Fruit fly (Drosophila melanogaster) whole organism, prepupa: ENCODE data around the gene CG13898.
A peak's percentile ranks its signal among the peaks of the same experiment; 100 is the strongest.

ENCODE experiments used
- Blimp-1 ChIP-seq: fragments of 200-800 bp; sonication (Bioruptor generic); optimal IDR thresholded peaks from 3 replicates; lab custom pipeline; 2017; ENCODE audit warnings: missing biosample characterization, missing genetic modification characterization, mild to moderate bottlenecking, moderate library complexity, missing genetic modification reagents
- CG10631 ChIP-seq: fragments of 200-800 bp; sonication (Bioruptor generic); optimal IDR thresholded peaks from 2 replicates; lab custom pipeline; 2016; ENCODE audit warnings: missing biosample characterization, missing genetic modification characterization
- CG10669 ChIP-seq: fragments of 200-800 bp; sonication (Bioruptor generic); optimal IDR thresholded peaks from 3 replicates; lab custom pipeline; 2018; ENCODE audit warnings: missing biosample characterization, mild to moderate bottlenecking, missing genetic modification characterization, moderate library complexity
- CG11294 ChIP-seq: fragments of 200-800 bp; sonication (Bioruptor generic); IDR thresholded peaks from 2 replicates; pipeline ENCODE4 v1.3.6; 2022; ENCODE audit warnings: missing biosample characterization, missing genetic modification characterization
- CG11762 ChIP-seq: fragments of 200-800 bp; sonication (Bioruptor generic); optimal IDR thresholded peaks from 3 replicates; lab custom pipeline; 2016; ENCODE audit warnings: missing biosample characterization, missing genetic modification characterization; ENCODE audit not compliant: insufficient read depth
- CG11902 ChIP-seq: fragments of 200-800 bp; sonication (Bioruptor generic); optimal IDR thresholded peaks from 3 replicates; lab custom pipeline; 2016; ENCODE audit warnings: missing biosample characterization, missing genetic modification characterization
- CG1621 ChIP-seq: fragments of 200-800 bp; sonication (Bioruptor generic); optimal IDR thresholded peaks from 3 replicates; lab custom pipeline; 2018; ENCODE audit warnings: missing biosample characterization, mild to moderate bottlenecking, missing genetic modification characterization
- CG16779 ChIP-seq: fragments of 200-800 bp; sonication (Bioruptor generic); optimal IDR thresholded peaks from 3 replicates; lab custom pipeline; 2017; ENCODE audit warnings: missing biosample characterization, mild to moderate bottlenecking, missing genetic modification characterization
- CG3032 ChIP-seq: fragments of 200-800 bp; optimal IDR thresholded peaks from 2 replicates; lab custom pipeline; 2019; ENCODE audit warnings: missing biosample characterization, mild to moderate bottlenecking, missing genetic modification characterization, moderate library complexity
- CG32006 ChIP-seq: fragments of 200-800 bp; sonication (Bioruptor generic); optimal IDR thresholded peaks from 3 replicates; lab custom pipeline; 2017; ENCODE audit warnings: missing biosample characterization, mild to moderate bottlenecking, missing genetic modification characterization
- CG34406 ChIP-seq: fragments of 200-800 bp; sonication (Bioruptor generic); optimal IDR thresholded peaks from 3 replicates; lab custom pipeline; 2016; ENCODE audit warnings: missing biosample characterization, missing genetic modification characterization
- CG3919 ChIP-seq: fragments of 200-800 bp; sonication (Bioruptor generic); optimal IDR thresholded peaks from 3 replicates; lab custom pipeline; 2016; ENCODE audit warnings: missing biosample characterization, missing genetic modification characterization
- CG4318 ChIP-seq: fragments of 200-800 bp; sonication (Bioruptor generic); optimal IDR thresholded peaks from 3 replicates; lab custom pipeline; 2017; ENCODE audit warnings: missing biosample characterization, mild to moderate bottlenecking, missing genetic modification characterization
- CG6276 ChIP-seq: fragments of 200-800 bp; sonication (Bioruptor generic); optimal IDR thresholded peaks from 2 replicates; lab custom pipeline; 2017; ENCODE audit warnings: missing biosample characterization, mild to moderate bottlenecking, missing genetic modification characterization
- CG6792 ChIP-seq: fragments of 200-800 bp; sonication (Bioruptor generic); optimal IDR thresholded peaks from 3 replicates; lab custom pipeline; 2016; ENCODE audit warnings: missing biosample characterization, missing genetic modification characterization
- CG6808 ChIP-seq: fragments of 200-800 bp; sonication (Bioruptor generic); optimal IDR thresholded peaks from 3 replicates; lab custom pipeline; 2017; ENCODE audit warnings: missing biosample characterization, missing genetic modification characterization, mild to moderate bottlenecking, moderate library complexity, missing genetic modification reagents
- CG6854 ChIP-seq: fragments of 200-800 bp; sonication (Bioruptor generic); optimal IDR thresholded peaks from 2 replicates; lab custom pipeline; 2017; ENCODE audit warnings: missing biosample characterization, mild to moderate bottlenecking, missing genetic modification characterization
- CG7368 ChIP-seq: fragments of 200-800 bp; sonication (Bioruptor generic); optimal IDR thresholded peaks from 3 replicates; lab custom pipeline; 2016; ENCODE audit warnings: missing biosample characterization, missing genetic modification characterization
- CG8319 ChIP-seq: fragments of 200-800 bp; sonication (Bioruptor generic); optimal IDR thresholded peaks from 3 replicates; lab custom pipeline; 2016; ENCODE audit warnings: missing biosample characterization, missing genetic modification characterization
- CG8632 ChIP-seq: fragments of 200-800 bp; sonication (Bioruptor generic); optimal IDR thresholded peaks from 3 replicates; lab custom pipeline; 2016; ENCODE audit warnings: missing biosample characterization, missing genetic modification characterization
- CG9139 ChIP-seq: fragments of 200-800 bp; sonication (Bioruptor generic); optimal IDR thresholded peaks from 3 replicates; lab custom pipeline; 2017; ENCODE audit warnings: missing biosample characterization, mild to moderate bottlenecking, missing genetic modification characterization
- Eip75B ChIP-seq: fragments of 200-800 bp; sonication (Bioruptor generic); optimal IDR thresholded peaks from 3 replicates; lab custom pipeline; 2016; ENCODE audit warnings: missing biosample characterization, missing genetic modification characterization
- Eip78C ChIP-seq: fragments of 200-800 bp; sonication (Bioruptor generic); peaks from one replicate; lab custom pipeline; 2016; ENCODE audit warnings: missing biosample characterization, missing genetic modification characterization
- Eip93F ChIP-seq: fragments of 200-800 bp; sonication (Bioruptor generic); optimal IDR thresholded peaks from 2 replicates; lab custom pipeline; 2016; ENCODE audit warnings: missing biosample characterization, mild to moderate bottlenecking, missing genetic modification characterization
- Ets96B ChIP-seq: fragments of 200-800 bp; optimal IDR thresholded peaks from 2 replicates; lab custom pipeline; 2019; ENCODE audit warnings: missing biosample characterization, mild to moderate bottlenecking, missing genetic modification characterization, moderate library complexity
- Gug ChIP-seq: fragments of 200-800 bp; sonication (Bioruptor generic); IDR thresholded peaks from 2 replicates; pipeline ENCODE4 v1.3.6; 2022; ENCODE audit warnings: missing biosample characterization, missing genetic modification characterization
- Hr38 ChIP-seq: sonication (Bioruptor generic); optimal IDR thresholded peaks from 2 replicates; lab custom pipeline; 2016; ENCODE audit warnings: missing biosample characterization, missing genetic modification characterization
- Hr39 ChIP-seq: fragments of 200-800 bp; sonication (Bioruptor generic); optimal IDR thresholded peaks from 2 replicates; lab custom pipeline; 2016; ENCODE audit warnings: missing biosample characterization, missing genetic modification characterization
- Lpt ChIP-seq: fragments of 200-800 bp; sonication (Bioruptor generic); optimal IDR thresholded peaks from 3 replicates; lab custom pipeline; 2016; ENCODE audit warnings: missing biosample characterization, missing genetic modification characterization
- Met ChIP-seq: fragments of 200-800 bp; sonication (Bioruptor generic); optimal IDR thresholded peaks from 3 replicates; lab custom pipeline; 2016; ENCODE audit warnings: missing biosample characterization, missing genetic modification characterization
- Smox ChIP-seq: fragments of 200-800 bp; sonication (Bioruptor generic); optimal IDR thresholded peaks from 3 replicates; lab custom pipeline; 2016; ENCODE audit warnings: missing biosample characterization, missing genetic modification characterization
- Sox102F ChIP-seq: fragments of 200-800 bp; sonication (Bioruptor generic); optimal IDR thresholded peaks from 2 replicates; lab custom pipeline; 2016; ENCODE audit warnings: missing biosample characterization, mild to moderate bottlenecking, missing genetic modification characterization
- Sox14 ChIP-seq: fragments of 200-800 bp; sonication (Bioruptor generic); optimal IDR thresholded peaks from 3 replicates; lab custom pipeline; 2016; ENCODE audit warnings: missing biosample characterization, missing genetic modification characterization
- achi ChIP-seq: fragments of 200-800 bp; sonication (Bioruptor generic); optimal IDR thresholded peaks from 3 replicates; lab custom pipeline; 2016; ENCODE audit warnings: missing biosample characterization, missing genetic modification characterization
- cyc ChIP-seq: fragments of 200-800 bp; sonication (Bioruptor generic); optimal IDR thresholded peaks from 3 replicates; lab custom pipeline; 2016; ENCODE audit warnings: missing biosample characterization, missing genetic modification characterization
- dac ChIP-seq: fragments of 200-800 bp; sonication (Bioruptor generic); optimal IDR thresholded peaks from 2 replicates; lab custom pipeline; 2017; ENCODE audit warnings: missing biosample characterization, mild to moderate bottlenecking, missing genetic modification characterization
- dsx ChIP-seq: fragments of 200-800 bp; optimal IDR thresholded peaks from 3 replicates; lab custom pipeline; 2019; ENCODE audit warnings: missing biosample characterization, mild to moderate bottlenecking, missing genetic modification characterization, moderate library complexity; ENCODE audit not compliant: poor library complexity, severe bottlenecking
- eg ChIP-seq: fragments of 200-800 bp; sonication (Bioruptor generic); IDR thresholded peaks from 3 replicates; pipeline ENCODE4 v1.3.6; 2022; ENCODE audit warnings: missing biosample characterization, missing genetic modification characterization
- esn ChIP-seq: fragments of 200-800 bp; sonication (Bioruptor generic); optimal IDR thresholded peaks from 2 replicates; lab custom pipeline; 2016; ENCODE audit warnings: missing biosample characterization, mild to moderate bottlenecking, missing genetic modification characterization, moderate library complexity
- fd59A ChIP-seq: fragments of 200-800 bp; sonication (Bioruptor generic); optimal IDR thresholded peaks from 2 replicates; lab custom pipeline; 2017; ENCODE audit warnings: missing biosample characterization, mild to moderate bottlenecking, missing genetic modification characterization, missing genetic modification reagents
- lz ChIP-seq: fragments of 200-800 bp; sonication (Bioruptor generic); optimal IDR thresholded peaks from 3 replicates; lab custom pipeline; 2016; ENCODE audit warnings: missing biosample characterization, missing genetic modification characterization
- net ChIP-seq: fragments of 200-800 bp; sonication (Bioruptor generic); optimal IDR thresholded peaks from 3 replicates; lab custom pipeline; 2016; ENCODE audit warnings: missing biosample characterization, missing genetic modification characterization
- pdm3 ChIP-seq: fragments of 200-800 bp; sonication (Bioruptor generic); optimal IDR thresholded peaks from 3 replicates; lab custom pipeline; 2016; ENCODE audit warnings: missing biosample characterization, missing genetic modification characterization
- salr ChIP-seq, 2 experiments: fragments of 200-800 bp; sonication (Bioruptor generic); optimal IDR thresholded peaks; 3 replicates each; lab custom pipeline; 2016 to 2018; ENCODE audit warnings: missing biosample characterization in 2 of 2, missing genetic modification characterization in 2 of 2, mild to moderate bottlenecking in 1 of 2
- spab ChIP-seq: fragments of 200-800 bp; sonication (Bioruptor generic); optimal IDR thresholded peaks from 2 replicates; lab custom pipeline; 2017; ENCODE audit warnings: missing biosample characterization, mild to moderate bottlenecking, missing genetic modification characterization, missing genetic modification reagents
- ss ChIP-seq, 2 experiments: fragments of 200-800 bp; sonication (Bioruptor generic); optimal IDR thresholded peaks; 2 replicates in 1 of 2; 3 replicates in 1 of 2; lab custom pipeline; 2017 to 2018; ENCODE audit warnings: mild to moderate bottlenecking in 2 of 2, missing biosample characterization in 2 of 2, missing genetic modification characterization in 2 of 2, moderate library complexity in 1 of 2
- topi ChIP-seq: fragments of 200-800 bp; sonication (Bioruptor generic); optimal IDR thresholded peaks from 3 replicates; lab custom pipeline; 2016; ENCODE audit warnings: missing biosample characterization, missing genetic modification characterization
- vri ChIP-seq: fragments of 200-800 bp; sonication (Bioruptor generic); optimal IDR thresholded peaks from 3 replicates; lab custom pipeline; 2016; ENCODE audit warnings: missing biosample characterization, mild to moderate bottlenecking, missing genetic modification characterization

CG13898 gene

DNA sequence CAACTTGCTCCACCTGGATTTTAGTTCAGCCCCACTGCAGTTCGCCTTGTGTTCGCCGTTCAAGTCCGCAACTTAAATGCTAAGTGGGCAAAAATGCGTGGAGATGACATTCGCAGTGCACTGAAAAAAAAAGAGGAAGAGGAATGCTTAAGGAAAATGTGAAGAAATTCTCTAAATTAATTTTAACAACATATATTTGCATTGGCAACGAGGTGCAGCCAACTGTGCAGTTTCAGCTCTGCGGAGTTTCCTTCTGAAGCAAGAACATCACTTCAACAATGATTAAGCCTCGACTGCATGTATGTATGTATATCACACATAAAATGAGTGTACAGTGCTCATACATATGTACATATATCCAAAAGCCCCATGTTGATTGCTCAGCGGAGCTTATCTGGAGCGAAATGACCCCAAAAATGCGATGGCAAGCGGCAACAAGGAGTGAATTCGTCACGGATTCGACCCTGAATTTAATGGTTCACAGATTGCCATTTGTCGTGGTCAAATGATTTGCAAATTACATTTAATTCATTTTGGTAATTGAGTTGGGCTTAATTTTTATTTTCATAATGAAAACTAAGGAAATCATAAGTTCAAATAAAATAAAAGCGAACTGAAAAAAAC lies 17.2 kb upstream of the CG13898 start (continued):
- TF ChIP-seq CG32006 (GFP tag; lab: Kevin White, UChicago): peak; percentile 13
- TF ChIP-seq Eip78C: peak; percentile 53
- peak; percentile 47 for TF ChIP-seq net (GFP tag; lab: Kevin White, UChicago)
- peak; percentile 3 for TF ChIP-seq CG3032 (tag; lab: Kevin White, UChicago)
- TF ChIP-seq, all 60 proteins: peak for 27

DNA sequence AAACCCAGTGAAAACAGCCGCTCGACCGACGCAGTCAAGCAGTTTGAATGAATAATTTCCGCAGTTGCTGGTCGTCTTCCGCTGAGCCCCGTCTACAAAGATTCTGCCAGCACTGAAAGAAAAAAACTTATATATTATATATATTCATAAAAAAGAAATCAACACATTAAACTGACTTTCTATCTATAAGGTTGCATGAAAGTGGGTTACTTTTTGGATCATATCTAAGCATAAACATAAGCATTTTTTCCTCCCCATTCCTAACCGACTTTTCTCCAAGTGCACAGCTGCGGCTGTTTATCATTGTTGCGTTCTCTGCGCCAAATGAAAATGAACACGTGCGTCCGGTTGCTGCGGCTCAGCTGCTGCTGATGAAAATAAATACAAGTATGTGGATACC lies 16.5 kb upstream of the CG13898 start:
- peak; percentile 61 for TF ChIP-seq dac
- TF ChIP-seq CG10669 (GFP tag; lab: Kevin White, UChicago): peak; percentile 77
- peak; percentile 82 for TF ChIP-seq Gug (GFP tag; lab: Robert Waterston, UW)
- TF ChIP-seq CG6792 (GFP tag; lab: Kevin White, UChicago): peak; percentile 85
- TF ChIP-seq CG6276 (GFP tag; lab: Kevin White, UChicago): peak; percentile 76
- TF ChIP-seq esn: peak; percentile 87
- TF ChIP-seq CG1621 (tag; lab: Kevin White, UChicago): peak; percentile 73
- peak; percentile 79 for TF ChIP-seq CG11294 (GFP tag; lab: Robert Waterston, UW)
- peak; percentile 73 for TF ChIP-seq Eip75B (GFP tag; lab: Kevin White, UChicago)
- TF ChIP-seq spab (GFP tag; lab: Kevin White, UChicago): peak; percentile 75
- peak; percentile 77 for TF ChIP-seq CG16779 (tag; lab: Kevin White, UChicago)
- peak; percentile 87 for TF ChIP-seq CG32006 (GFP tag; lab: Kevin White, UChicago)
- peak; percentile 80 for TF ChIP-seq Smox
- TF ChIP-seq Sox14 (GFP tag; lab: Kevin White, UChicago): peak; percentile 71
- TF ChIP-seq CG3919 (GFP tag; lab: Kevin White, UChicago): peak; percentile 82
- peak; percentile 83 to 89 for TF ChIP-seq ss (GFP tag; optimal IDR thresholded peaks at IDR 0.05; lab: Kevin White, UChicago)
- peak; percentile 82 for TF ChIP-seq Met
- TF ChIP-seq Eip78C: peak; percentile 95
- peak; percentile 50 for TF ChIP-seq CG8319 (GFP tag; lab: Kevin White, UChicago)
- peak; percentile 88 for TF ChIP-seq achi (GFP tag; lab: Kevin White, UChicago)
- TF ChIP-seq CG11902 (GFP tag; lab: Kevin White, UChicago): peak; percentile 63
- TF ChIP-seq CG6854: peak; percentile 70
- TF ChIP-seq CG7368: peak; percentile 68
- peak; percentile 80 for TF ChIP-seq CG6808
- peak; percentile 60 for TF ChIP-seq vri
- TF ChIP-seq Eip93F (GFP tag; lab: Kevin White, UChicago): peak; percentile 67
- peak; percentile 79 for TF ChIP-seq pdm3
- peak; percentile 91 for TF ChIP-seq dsx (GFP tag; lab: Kevin White, UChicago)
- TF ChIP-seq CG3032 (tag; lab: Kevin White, UChicago): peak; percentile 83
- TF ChIP-seq Hr38 (GFP tag; lab: Kevin White, UChicago): no peak
- TF ChIP-seq fd59A (GFP tag; lab: Kevin White, UChicago): peak; percentile 61
- peak; percentile 84 for TF ChIP-seq CG10631 (GFP tag; lab: Kevin White, UChicago)
- TF ChIP-seq salr (GFP tag; optimal IDR thresholded peaks at IDR 0.05; lab: Kevin White, UChicago): peak; percentile 68 to 70
- peak; percentile 84 for TF ChIP-seq CG34406 (GFP tag; lab: Kevin White, UChicago)
- TF ChIP-seq CG9139 (GFP tag; lab: Kevin White, UChicago): peak; percentile 81
- TF ChIP-seq CG4318: peak; percentile 76
- TF ChIP-seq Hr39 (GFP tag; lab: Kevin White, UChicago): peak; percentile 78
- peak; percentile 79 for TF ChIP-seq lz
- TF ChIP-seq cyc (GFP tag; lab: Kevin White, UChicago): peak; percentile 68
- TF ChIP-seq Ets96B (tag; lab: Kevin White, UChicago): peak; percentile 82
- peak; percentile 85 for TF ChIP-seq Sox102F
- TF ChIP-seq CG11762: peak; percentile 63
- TF ChIP-seq Blimp-1 (GFP tag; lab: Kevin White, UChicago): peak; percentile 54
- TF ChIP-seq eg (GFP tag; lab: Robert Waterston, UW): peak; percentile 93
- peak; percentile 83 for TF ChIP-seq CG8632 (GFP tag; lab: Kevin White, UChicago)
- TF ChIP-seq topi (GFP tag; lab: Kevin White, UChicago): peak; percentile 82
- peak; percentile 76 for TF ChIP-seq Lpt (GFP tag; lab: Kevin White, UChicago)
